Worm (Caenorhabditis elegans): ENCODE measurements around the gene Y105C5A.10.
"Not testable (repeated sequence)": the region's sequence is repeated elsewhere in the genome, so short reads cannot be mapped to it uniquely, and the experiment has no call there.

Y105C5A.10 gene

ce11 chrIV:15648245-15648644 lies 12.7 kb downstream of the Y105C5A.10 start:
- no peak for TF ChIP-seq nhr-67 (tag; optimal IDR thresholded peaks at IDR 0.05)
- TF ChIP-seq egl-27 (tag; optimal IDR thresholded peaks at IDR 0.05) = no peak
- no peak for TF ChIP-seq R02D3.7 (tag; optimal IDR thresholded peaks at IDR 0.05)
- TF ChIP-seq ztf-11 (tag; optimal IDR thresholded peaks at IDR 0.05) = no peak
- no peak for TF ChIP-seq ZK546.5 (tag; optimal IDR thresholded peaks at IDR 0.05)
- TF ChIP-seq unc-62 (GFP tag; optimal IDR thresholded peaks at IDR 0.05) = no peak
- no peak for TF ChIP-seq nhr-23 (tag; optimal IDR thresholded peaks at IDR 0.05)
- no peak for TF ChIP-seq hmg-11 (tag; optimal IDR thresholded peaks at IDR 0.05)
- no peak for TF ChIP-seq lsy-12 (tag; optimal IDR thresholded peaks at IDR 0.05)
- TF ChIP-seq fkh-10 (GFP tag; optimal IDR thresholded peaks at IDR 0.05) = no peak
- no peak for TF ChIP-seq pqm-1 (tag; optimal IDR thresholded peaks at IDR 0.05)
- no peak for TF ChIP-seq lin-39 (tag; optimal IDR thresholded peaks at IDR 0.05)
- no peak for TF ChIP-seq elt-2 (tag; optimal IDR thresholded peaks at IDR 0.05)
- TF ChIP-seq nhr-76 (tag; optimal IDR thresholded peaks at IDR 0.05) = no peak
- no peak for TF ChIP-seq skn-1 (tag; optimal IDR thresholded peaks at IDR 0.05)

ce11 chrIV:15658444-15658843 lies 22.9 kb downstream of the Y105C5A.10 start:
- TF ChIP-seq nhr-11 (tag; optimal IDR thresholded peaks at IDR 0.05) = no peak
- TF ChIP-seq nhr-25 (tag; optimal IDR thresholded peaks at IDR 0.05) = no peak
- no peak for TF ChIP-seq lin-39 (tag; optimal IDR thresholded peaks at IDR 0.05)
- TF ChIP-seq sea-2 (GFP tag; optimal IDR thresholded peaks at IDR 0.05) = no peak
- no peak for TF ChIP-seq daf-12 (tag; optimal IDR thresholded peaks at IDR 0.05)
- no peak for TF ChIP-seq nfya-1 (tag; optimal IDR thresholded peaks at IDR 0.05; ENCODE audit: insufficient read depth)
- no peak for TF ChIP-seq snpc-4 (tag; optimal IDR thresholded peaks at IDR 0.05)
- no peak for TF ChIP-seq ama-1 (optimal IDR thresholded peaks at IDR 0.05)
- no peak for TF ChIP-seq nhr-23 (tag; optimal IDR thresholded peaks at IDR 0.05)
- TF ChIP-seq ZK546.5 (tag; optimal IDR thresholded peaks at IDR 0.05) = no peak

- TF ChIP-seq mdl-1 (tag; optimal IDR thresholded peaks at IDR 0.05) (no peak), tbx-2 (tag; optimal IDR thresholded peaks at IDR 0.05) (no peak), pqm-1 (tag; optimal IDR thresholded peaks at IDR 0.05) (no peak), ama-1 (optimal IDR thresholded peaks at IDR 0.05) (no peak), ceh-82 (tag; optimal IDR thresholded peaks at IDR 0.05) (no peak), nhr-23 (tag; optimal IDR thresholded peaks at IDR 0.05) (peak; percentile 46), nhr-25 (tag; optimal IDR thresholded peaks at IDR 0.05) (peak; percentile 0), hmg-11 (tag; optimal IDR thresholded peaks at IDR 0.05) (no peak), nhr-76 (tag; optimal IDR thresholded peaks at IDR 0.05) (no peak), ceh-16 (tag; optimal IDR thresholded peaks at IDR 0.05) (no peak), unc-62 (GFP tag; optimal IDR thresholded peaks at IDR 0.05) (no peak), jun-1 (tag; optimal IDR thresholded peaks at IDR 0.05) (no peak)
These were observed 37.4 kb downstream of the Y105C5A.10 start for ce11 chrIV:15672994-15673393.

ce11 chrIV:15681445-15681844 lies 45.9 kb downstream of the Y105C5A.10 start, which contains the start of gene Y105C5A.26:
TSS of gene Y105C5A.26 (minus strand) at chrIV:15681545.
- not testable (repeated sequence) for TF ChIP-seq ztf-11, aly-2, hmg-11 (tag; optimal IDR thresholded peaks at IDR 0.05)

ce11 chrIV:15684521-15684920 lies 49.0 kb downstream of the Y105C5A.10 start:
- TF ChIP-seq nhr-28 (tag; optimal IDR thresholded peaks at IDR 0.05) (no peak), ama-1 (optimal IDR thresholded peaks at IDR 0.05) (no peak), egl-27 (tag; optimal IDR thresholded peaks at IDR 0.05) (no peak), jun-1 (tag; optimal IDR thresholded peaks at IDR 0.05) (no peak), fkh-10 (GFP tag; optimal IDR thresholded peaks at IDR 0.05) (no peak), egl-5 (tag; optimal IDR thresholded peaks at IDR 0.05) (no peak), aly-2 (tag; optimal IDR thresholded peaks at IDR 0.05) (no peak), lin-15B (tag; optimal IDR thresholded peaks at IDR 0.05) (no peak), R02D3.7 (tag; optimal IDR thresholded peaks at IDR 0.05) (no peak), lsy-12 (tag; optimal IDR thresholded peaks at IDR 0.05) (no peak), elt-1 (tag; optimal IDR thresholded peaks at IDR 0.05) (no peak), fkh-2 (tag; optimal IDR thresholded peaks at IDR 0.05) (no peak), nhr-237 (tag; optimal IDR thresholded peaks at IDR 0.05) (no peak), ceh-16 (tag; optimal IDR thresholded peaks at IDR 0.05) (no peak), nhr-76 (tag; optimal IDR thresholded peaks at IDR 0.05) (no peak), nfya-1 (tag; optimal IDR thresholded peaks at IDR 0.05; ENCODE audit: insufficient read depth) (no peak), nhr-77 (tag; optimal IDR thresholded peaks at IDR 0.05) (no peak), hmg-11 (tag; optimal IDR thresholded peaks at IDR 0.05) (no peak)
